Fruit fly (Drosophila melanogaster) whole organism, wandering third instar larva: ENCODE results near the gene CG43814.

Source experiments
- Myc ChIP-seq: fragments of >200 bp; optimal IDR thresholded peaks from 2 replicates; lab custom pipeline; 2017
- dsf ChIP-seq: sonication (Bioruptor generic); optimal IDR thresholded peaks from 2 replicates; lab custom pipeline; 2016; ENCODE audit warnings: missing biosample characterization, missing genetic modification characterization, borderline replicate concordance
- psq ChIP-seq: fragments of 200-800 bp; sonication (Bioruptor generic); optimal IDR thresholded peaks from 3 replicates; lab custom pipeline; 2017; ENCODE audit warnings: missing biosample characterization, mild to moderate bottlenecking, missing genetic modification characterization, moderate library complexity
- rgr ChIP-seq: fragments of 200-800 bp; sonication (Bioruptor generic); optimal IDR thresholded peaks from 3 replicates; lab custom pipeline; 2016; ENCODE audit warnings: missing biosample characterization, mild to moderate bottlenecking, missing genetic modification characterization
- sv ChIP-seq: fragments of 200-800 bp; sonication (Bioruptor generic); optimal IDR thresholded peaks from 3 replicates; lab custom pipeline; 2016; ENCODE audit warnings: missing biosample characterization, missing genetic modification characterization
- tai ChIP-seq: sonication (Bioruptor generic); optimal IDR thresholded peaks from 2 replicates; lab custom pipeline; 2016; ENCODE audit warnings: missing biosample characterization, missing genetic modification characterization

- no peak for TF ChIP-seq psq (GFP tag; lab: Kevin White, UChicago)
- no peak for TF ChIP-seq sv (GFP tag; lab: Kevin White, UChicago)
- TF ChIP-seq tai (GFP tag; lab: Kevin White, UChicago): no peak
- no peak for TF ChIP-seq rgr (GFP tag; lab: Kevin White, UChicago)
- TF ChIP-seq dsf: no peak
- no peak for TF ChIP-seq Myc
Observed at dm6 chr2L:18767815-18768214, 37.3 kb downstream of the CG43814 start.
